Worm (Caenorhabditis elegans): ENCODE data around the gene F44D12.19.

Gene F44D12.19

ce11 chrIV:10048268-10048667 is 26.9 kb downstream of the F44D12.19 start:
- TF ChIP-seq cog-1 (tag; optimal IDR thresholded peaks at IDR 0.05), result no peak
- TF ChIP-seq ztf-29 (GFP tag; IDR thresholded peaks at IDR 0.05), result no peak
- no peak for TF ChIP-seq klf-2 (GFP tag; conservative IDR thresholded peaks at IDR 0.05)
- no peak for TF ChIP-seq ref-1 (GFP tag; conservative IDR thresholded peaks at IDR 0.05)
- no peak for TF ChIP-seq tab-1 (GFP tag; IDR thresholded peaks at IDR 0.05)
- TF ChIP-seq ztf-23 (GFP tag; IDR thresholded peaks at IDR 0.05), result no peak
- no peak for TF ChIP-seq T22C8.4 (GFP tag; IDR thresholded peaks at IDR 0.05)
- no peak for TF ChIP-seq flt-1 (GFP tag; IDR thresholded peaks at IDR 0.05)
- no peak for TF ChIP-seq med-1 (GFP tag; optimal IDR thresholded peaks at IDR 0.05; ENCODE audit: insufficient read depth)

ce11 chrIV:10051088-10051487 is 29.7 kb downstream of the F44D12.19 start, which contains the start of gene T04B2.8:
Gene T04B2.8 (minus strand): TSS chrIV:10051188.
- TF ChIP-seq tab-1 (GFP tag; IDR thresholded peaks at IDR 0.05), result no peak
- no peak for TF ChIP-seq flt-1 (GFP tag; IDR thresholded peaks at IDR 0.05)
- no peak for TF ChIP-seq ztf-29 (GFP tag; IDR thresholded peaks at IDR 0.05)
- no peak for TF ChIP-seq klf-2 (GFP tag; conservative IDR thresholded peaks at IDR 0.05)
- no peak for TF ChIP-seq cog-1 (tag; optimal IDR thresholded peaks at IDR 0.05)
- TF ChIP-seq med-1 (GFP tag; optimal IDR thresholded peaks at IDR 0.05; ENCODE audit: insufficient read depth), result no peak
- TF ChIP-seq ztf-23 (GFP tag; IDR thresholded peaks at IDR 0.05), result no peak

ce11 chrIV:10053550-10053949 is 32.2 kb downstream of the F44D12.19 start, which contains the start of gene srv-12:
Gene srv-12 (minus strand): TSS chrIV:10053650.
- TF ChIP-seq flt-1 (GFP tag; IDR thresholded peaks at IDR 0.05) (no peak), med-1 (GFP tag; optimal IDR thresholded peaks at IDR 0.05; ENCODE audit: insufficient read depth) (no peak), ref-1 (GFP tag; conservative IDR thresholded peaks at IDR 0.05) (no peak), ztf-23 (GFP tag; IDR thresholded peaks at IDR 0.05) (no peak), tab-1 (GFP tag; IDR thresholded peaks at IDR 0.05) (no peak), cog-1 (tag; optimal IDR thresholded peaks at IDR 0.05) (no peak), ztf-29 (GFP tag; IDR thresholded peaks at IDR 0.05) (no peak), T22C8.4 (GFP tag; IDR thresholded peaks at IDR 0.05) (no peak), klf-2 (GFP tag; conservative IDR thresholded peaks at IDR 0.05) (no peak)

ce11 chrIV:10056138-10056537 is 34.8 kb downstream of the F44D12.19 start, which contains the start of gene T04B2.7:
Gene T04B2.7 (minus strand): TSS chrIV:10056238.
- no peak for TF ChIP-seq ztf-23 (GFP tag; IDR thresholded peaks at IDR 0.05)
- no peak for TF ChIP-seq ref-1 (GFP tag; conservative IDR thresholded peaks at IDR 0.05)
- TF ChIP-seq cog-1 (tag; optimal IDR thresholded peaks at IDR 0.05), result no peak
- TF ChIP-seq med-1 (GFP tag; optimal IDR thresholded peaks at IDR 0.05; ENCODE audit: insufficient read depth), result no peak
- TF ChIP-seq T22C8.4 (GFP tag; IDR thresholded peaks at IDR 0.05), result no peak
- no peak for TF ChIP-seq flt-1 (GFP tag; IDR thresholded peaks at IDR 0.05)
- no peak for TF ChIP-seq tab-1 (GFP tag; IDR thresholded peaks at IDR 0.05)
- no peak for TF ChIP-seq ztf-29 (GFP tag; IDR thresholded peaks at IDR 0.05)
- TF ChIP-seq klf-2 (GFP tag; conservative IDR thresholded peaks at IDR 0.05), result no peak

- TF ChIP-seq flt-1 (GFP tag; IDR thresholded peaks at IDR 0.05) (no peak), cog-1 (tag; optimal IDR thresholded peaks at IDR 0.05) (no peak), T22C8.4 (GFP tag; IDR thresholded peaks at IDR 0.05) (no peak), med-1 (GFP tag; optimal IDR thresholded peaks at IDR 0.05; ENCODE audit: insufficient read depth) (no peak), ztf-23 (GFP tag; IDR thresholded peaks at IDR 0.05) (no peak), tab-1 (GFP tag; IDR thresholded peaks at IDR 0.05) (no peak), ref-1 (GFP tag; conservative IDR thresholded peaks at IDR 0.05) (no peak), ztf-29 (GFP tag; IDR thresholded peaks at IDR 0.05) (no peak), klf-2 (GFP tag; conservative IDR thresholded peaks at IDR 0.05) (no peak)
These were observed 37.8 kb downstream of the F44D12.19 start for ce11 chrIV:10059175-10059574.

ce11 chrIV:10060795-10061194 is 39.4 kb downstream of the F44D12.19 start:
- TF ChIP-seq T22C8.4 (GFP tag; IDR thresholded peaks at IDR 0.05) (no peak), klf-2 (GFP tag; conservative IDR thresholded peaks at IDR 0.05) (no peak), ref-1 (GFP tag; conservative IDR thresholded peaks at IDR 0.05) (no peak), med-1 (GFP tag; optimal IDR thresholded peaks at IDR 0.05; ENCODE audit: insufficient read depth) (no peak), ztf-23 (GFP tag; IDR thresholded peaks at IDR 0.05) (no peak), ztf-29 (GFP tag; IDR thresholded peaks at IDR 0.05) (no peak), cog-1 (tag; optimal IDR thresholded peaks at IDR 0.05) (no peak), flt-1 (GFP tag; IDR thresholded peaks at IDR 0.05) (no peak), tab-1 (GFP tag; IDR thresholded peaks at IDR 0.05) (no peak)

- no peak for TF ChIP-seq tab-1 (GFP tag; IDR thresholded peaks at IDR 0.05)
- no peak for TF ChIP-seq klf-2 (GFP tag; conservative IDR thresholded peaks at IDR 0.05)
- TF ChIP-seq ref-1 (GFP tag; conservative IDR thresholded peaks at IDR 0.05), result no peak
- no peak for TF ChIP-seq ztf-29 (GFP tag; IDR thresholded peaks at IDR 0.05)
- no peak for TF ChIP-seq ztf-23 (GFP tag; IDR thresholded peaks at IDR 0.05)
- no peak for TF ChIP-seq flt-1 (GFP tag; IDR thresholded peaks at IDR 0.05)
- no peak for TF ChIP-seq med-1 (GFP tag; optimal IDR thresholded peaks at IDR 0.05; ENCODE audit: insufficient read depth)
- no peak for TF ChIP-seq T22C8.4 (GFP tag; IDR thresholded peaks at IDR 0.05)
These were observed 41.3 kb downstream of the F44D12.19 start, which contains the start of gene ipla-7 for ce11 chrIV:10062728-10063127. Gene ipla-7 (minus strand): TSS chrIV:10062849.

- TF ChIP-seq ztf-29 (GFP tag; IDR thresholded peaks at IDR 0.05), result no peak
- no peak for TF ChIP-seq klf-2 (GFP tag; conservative IDR thresholded peaks at IDR 0.05)
- TF ChIP-seq tab-1 (GFP tag; IDR thresholded peaks at IDR 0.05), result no peak
- no peak for TF ChIP-seq cog-1 (tag; optimal IDR thresholded peaks at IDR 0.05)
- TF ChIP-seq flt-1 (GFP tag; IDR thresholded peaks at IDR 0.05), result no peak
- TF ChIP-seq med-1 (GFP tag; optimal IDR thresholded peaks at IDR 0.05; ENCODE audit: insufficient read depth), result no peak
- TF ChIP-seq ztf-23 (GFP tag; IDR thresholded peaks at IDR 0.05), result no peak
- no peak for TF ChIP-seq ref-1 (GFP tag; conservative IDR thresholded peaks at IDR 0.05)
- TF ChIP-seq T22C8.4 (GFP tag; IDR thresholded peaks at IDR 0.05), result no peak
These were observed 42.6 kb downstream of the F44D12.19 start for ce11 chrIV:10063941-10064340.

- TF ChIP-seq T22C8.4 (GFP tag; IDR thresholded peaks at IDR 0.05) (no peak), ztf-29 (GFP tag; IDR thresholded peaks at IDR 0.05) (no peak), klf-2 (GFP tag; conservative IDR thresholded peaks at IDR 0.05) (no peak), flt-1 (GFP tag; IDR thresholded peaks at IDR 0.05) (no peak)
These were observed 43.8 kb downstream of the F44D12.19 start for ce11 chrIV:10065159-10065558.

ce11 chrIV:10066456-10066855 is 45.1 kb downstream of the F44D12.19 start:
- TF ChIP-seq tab-1 (GFP tag; IDR thresholded peaks at IDR 0.05) (no peak), ref-1 (GFP tag; conservative IDR thresholded peaks at IDR 0.05) (no peak), flt-1 (GFP tag; IDR thresholded peaks at IDR 0.05) (no peak), ztf-29 (GFP tag; IDR thresholded peaks at IDR 0.05) (no peak), med-1 (GFP tag; optimal IDR thresholded peaks at IDR 0.05; ENCODE audit: insufficient read depth) (no peak), klf-2 (GFP tag; conservative IDR thresholded peaks at IDR 0.05) (no peak), ztf-23 (GFP tag; IDR thresholded peaks at IDR 0.05) (no peak), T22C8.4 (GFP tag; IDR thresholded peaks at IDR 0.05) (no peak), cog-1 (tag; optimal IDR thresholded peaks at IDR 0.05) (no peak)

Measured in whole organism, midembryonic.